Worm (Caenorhabditis elegans) whole organism, L1 larva: ENCODE measurements around the gene K09C4.4.

Experiments used
- alr-1 ChIP-seq: fragments of 200-800 bp; sonication (Bioruptor generic); optimal IDR thresholded peaks from 2 replicates; lab custom pipeline; 2018; ENCODE audit warnings: borderline replicate concordance, mild to moderate bottlenecking, missing genetic modification characterization, missing compliant biosample characterization
- lin-39 ChIP-seq: fragments of 150-350 bp; optimal IDR thresholded peaks from 2 replicates; lab custom pipeline; 2014; ENCODE audit warnings: missing biosample characterization, missing genetic modification reagents, missing genetic modification characterization
- ztf-11 ChIP-seq, 2 experiments: sonication (generic microtip); optimal IDR thresholded peaks; 2 replicates each; lab custom pipeline; 2016 to 2017; ENCODE audit warnings: missing genetic modification characterization in 2 of 2, missing biosample characterization in 1 of 2, missing compliant biosample characterization in 1 of 2

DNA sequence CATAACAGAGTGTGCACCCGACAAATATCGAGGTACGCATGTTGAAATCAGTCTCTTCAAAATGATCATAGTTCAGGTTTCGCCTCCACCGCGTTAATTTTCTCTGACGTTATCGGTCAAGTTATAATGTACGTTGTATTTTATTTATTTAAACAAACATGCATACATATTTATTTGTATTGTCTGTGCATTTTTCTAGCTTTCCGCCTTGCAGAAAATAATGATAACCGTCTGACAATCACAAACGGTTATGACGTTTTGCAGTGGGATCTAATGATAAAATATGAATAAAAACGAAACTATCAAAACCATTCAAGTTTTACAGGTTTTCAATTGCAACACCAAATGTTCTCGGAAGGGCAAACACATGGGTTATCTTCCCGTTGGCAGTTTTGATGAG, 6.1 kb upstream of the K09C4.4 start:
- no peak for TF ChIP-seq lin-39 (tag; lab: Kevin White, UChicago)
- TF ChIP-seq alr-1: no peak
- TF ChIP-seq ztf-11 (tag; optimal IDR thresholded peaks at IDR 0.05; lab: Kevin White, UChicago): no peak
